Worm (Caenorhabditis elegans): ENCODE data around the gene F46B3.8.

The F46B3.8 gene

ce11 chrV:20597076-20597475 is 25.9 kb downstream of the F46B3.8 start, which contains the start of gene F46B3.1:
F46B3.1 (minus strand) TSS chrV:20597176.
- TF ChIP-seq ttx-3 (tag; optimal IDR thresholded peaks at IDR 0.05) (no peak), rnt-1 (tag; optimal IDR thresholded peaks at IDR 0.05) (no peak)

- TF ChIP-seq elt-4 (tag; optimal IDR thresholded peaks at IDR 0.05) (no peak), madf-2 (tag; optimal IDR thresholded peaks at IDR 0.05) (no peak), nfya-1 (tag; optimal IDR thresholded peaks at IDR 0.05) (no peak), hlh-8 (tag; optimal IDR thresholded peaks at IDR 0.05) (no peak), sox-4 (tag; optimal IDR thresholded peaks at IDR 0.05) (no peak), ttx-3 (tag; optimal IDR thresholded peaks at IDR 0.05) (no peak), fax-1 (tag; optimal IDR thresholded peaks at IDR 0.05) (no peak), ceh-31 (tag; optimal IDR thresholded peaks at IDR 0.05) (no peak), pqm-1 (tag; optimal IDR thresholded peaks at IDR 0.05) (no peak), hlh-30 (tag; optimal IDR thresholded peaks at IDR 0.05; ENCODE audit: insufficient read depth) (no peak), eyg-1 (tag; optimal IDR thresholded peaks at IDR 0.05) (no peak), unc-42 (tag; optimal IDR thresholded peaks at IDR 0.05) (no peak), odd-2 (tag; optimal IDR thresholded peaks at IDR 0.05) (no peak), ceh-48 (tag; optimal IDR thresholded peaks at IDR 0.05) (no peak), unc-55 (GFP tag; optimal IDR thresholded peaks at IDR 0.05) (no peak), hlh-15 (tag; optimal IDR thresholded peaks at IDR 0.05) (no peak), T23F11.4 (GFP tag; optimal IDR thresholded peaks at IDR 0.05) (no peak), dve-1 (tag; optimal IDR thresholded peaks at IDR 0.05) (no peak)
Measured at ce11 chrV:20595653-20596052, 27.3 kb downstream of the F46B3.8 start, which contains the start of gene F26F2.11. F26F2.11 (minus strand) TSS chrV:20595753.

- TF ChIP-seq pag-3 (tag; optimal IDR thresholded peaks at IDR 0.05; ENCODE audit: borderline replicate concordance) = no peak
Measured at ce11 chrV:20594746-20595145, 28.2 kb downstream of the F46B3.8 start, which contains the start of gene F26F2.10. F26F2.10 (minus strand) TSS chrV:20594846.

ce11 chrV:20580511-20581040 is 42.4 kb downstream of the F46B3.8 start, which contains the start of gene F26F2.7:
F26F2.7 (plus strand) TSS chrV:20580990.
- TF ChIP-seq unc-86 (tag; optimal IDR thresholded peaks at IDR 0.05) = peak; percentile 51
- TF ChIP-seq gmeb-2 (tag; optimal IDR thresholded peaks at IDR 0.05) = peak; percentile 20
- TF ChIP-seq nfya-1 (tag; optimal IDR thresholded peaks at IDR 0.05) = peak; percentile 36
- TF ChIP-seq tbx-7 (tag; optimal IDR thresholded peaks at IDR 0.05) = no peak
- TF ChIP-seq ceh-6 (GFP tag; optimal IDR thresholded peaks at IDR 0.05) = no peak
- TF ChIP-seq ttx-3 (tag; optimal IDR thresholded peaks at IDR 0.05) = peak; percentile 38
- TF ChIP-seq hlh-15 (tag; optimal IDR thresholded peaks at IDR 0.05) = no peak
- TF ChIP-seq ama-1 (optimal IDR thresholded peaks at IDR 0.05) = no peak
- peak; percentile 60 for TF ChIP-seq ceh-14 (tag; optimal IDR thresholded peaks at IDR 0.05)
- TF ChIP-seq pros-1 (tag; optimal IDR thresholded peaks at IDR 0.05) = no peak
- peak; percentile 76 for TF ChIP-seq hlh-30 (tag; optimal IDR thresholded peaks at IDR 0.05; ENCODE audit: insufficient read depth)
- no peak for TF ChIP-seq ztf-16 (tag; optimal IDR thresholded peaks at IDR 0.05)
- TF ChIP-seq ceh-34 (tag; optimal IDR thresholded peaks at IDR 0.05) = no peak
- TF ChIP-seq ceh-48 (tag; optimal IDR thresholded peaks at IDR 0.05) = peak; percentile 34
- TF ChIP-seq lin-11 (tag; optimal IDR thresholded peaks at IDR 0.05) = peak; percentile 31
- peak; percentile 31 for TF ChIP-seq ceh-31 (tag; optimal IDR thresholded peaks at IDR 0.05)
- TF ChIP-seq unc-3 (GFP tag; conservative IDR thresholded peaks at IDR 0.05) = no peak
- peak; percentile 41 for TF ChIP-seq unc-3 (tag; optimal IDR thresholded peaks at IDR 0.05)
- TF ChIP-seq pha-2 (tag; optimal IDR thresholded peaks at IDR 0.05) = peak; percentile 64
- peak; percentile 52 for TF ChIP-seq unc-42 (tag; optimal IDR thresholded peaks at IDR 0.05)
- peak; percentile 55 for TF ChIP-seq elt-2 (tag; optimal IDR thresholded peaks at IDR 0.05)
- TF ChIP-seq nhr-11 (tag; optimal IDR thresholded peaks at IDR 0.05) = no peak
- TF ChIP-seq F13H6.1 (tag; optimal IDR thresholded peaks at IDR 0.05) = no peak
- TF ChIP-seq ceh-30 (tag; optimal IDR thresholded peaks at IDR 0.05) = peak; percentile 34
